Fruit fly (Drosophila melanogaster): ENCODE results near the gene Hsp26.

The Hsp26 gene

DNA sequence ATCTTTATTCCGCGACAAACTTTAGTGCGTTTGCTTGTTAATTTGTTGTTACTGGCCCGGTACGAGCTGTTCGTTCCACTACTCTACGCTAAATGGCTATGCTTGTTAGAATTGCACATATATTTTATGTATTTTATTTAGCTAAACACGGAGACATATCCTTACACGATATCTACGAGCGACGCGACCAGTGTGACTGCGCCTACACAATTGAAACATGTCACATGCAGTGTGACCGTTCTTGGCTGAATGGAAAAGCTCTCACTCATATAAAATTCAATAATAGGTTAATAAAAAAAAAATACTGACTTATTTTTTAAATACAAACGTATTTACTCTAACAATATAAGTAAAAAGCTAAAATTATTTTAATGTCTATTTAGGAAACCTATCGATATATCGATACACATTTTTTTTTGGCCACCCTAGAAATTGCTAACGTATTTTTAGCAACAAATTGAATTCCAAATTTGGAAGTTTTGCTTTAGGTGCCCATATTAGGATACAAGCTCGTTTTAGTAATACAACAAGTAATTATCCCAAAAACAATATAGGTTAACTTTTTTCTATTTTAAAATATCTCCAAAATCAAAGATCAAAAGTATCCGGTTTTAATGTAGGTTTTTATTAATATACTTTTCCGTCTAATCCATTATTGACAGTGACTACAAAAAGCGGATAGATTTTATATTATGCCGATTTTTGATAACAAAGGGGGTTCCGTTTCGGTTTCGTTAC, 22.0 kb upstream of the Hsp26 start, which contains the start of gene CG4080 (continued):
- TF ChIP-seq fd96Cb (tag; optimal IDR thresholded peaks at IDR 0.05): no peak
- TF ChIP-seq Dfd (GFP tag; optimal IDR thresholded peaks at IDR 0.05): no peak
- peak; percentile 33 for TF ChIP-seq caup (GFP tag; optimal IDR thresholded peaks at IDR 0.05; ENCODE audit: severe bottlenecking)
- peak; percentile 70 for TF ChIP-seq row (GFP tag; IDR thresholded peaks at IDR 0.05)
- TF ChIP-seq toy (GFP tag; IDR thresholded peaks at IDR 0.05): no peak
- no peak for TF ChIP-seq CG4282 (GFP tag; optimal IDR thresholded peaks at IDR 0.05)
- TF ChIP-seq ERR (GFP tag; optimal IDR thresholded peaks at IDR 0.05): no peak
- no peak for TF ChIP-seq CG11247 (GFP tag; IDR thresholded peaks at IDR 0.05)
- no peak for TF ChIP-seq CG13123 (GFP tag; optimal IDR thresholded peaks at IDR 0.05)
- TF ChIP-seq Trl (optimal IDR thresholded peaks at IDR 0.05): no peak
- no peak for TF ChIP-seq Trl (GFP tag; optimal IDR thresholded peaks at IDR 0.05)
- no peak for TF ChIP-seq CG30431 (GFP tag; optimal IDR thresholded peaks at IDR 0.05)
- no peak for TF ChIP-seq run (tag; optimal IDR thresholded peaks at IDR 0.05)
- TF ChIP-seq Mrtf (GFP tag; IDR thresholded peaks at IDR 0.05): no peak
- TF ChIP-seq ken (GFP tag; IDR thresholded peaks at IDR 0.05): no peak
- TF ChIP-seq YL-1 (GFP tag; optimal IDR thresholded peaks at IDR 0.05): peak; percentile 63
- peak; percentile 23 for TF ChIP-seq Nf-YB (GFP tag; optimal IDR thresholded peaks at IDR 0.05)
- TF ChIP-seq ci (GFP tag; IDR thresholded peaks at IDR 0.05): no peak
- TF ChIP-seq CG11723 (GFP tag; optimal IDR thresholded peaks at IDR 0.05): no peak
- no peak for TF ChIP-seq ara (GFP tag; IDR thresholded peaks at IDR 0.05)
- peak; percentile 41 for TF ChIP-seq CG2712 (tag; optimal IDR thresholded peaks at IDR 0.05)
- peak; percentile 1 for TF ChIP-seq CG13894 (tag; optimal IDR thresholded peaks at IDR 0.05)
- no peak for TF ChIP-seq CG7372 (GFP tag; IDR thresholded peaks at IDR 0.05)
- no peak for TF ChIP-seq pb (GFP tag; optimal IDR thresholded peaks at IDR 0.05)
- peak; percentile 80 for TF ChIP-seq CG14710 (tag; optimal IDR thresholded peaks at IDR 0.05)
- no peak for TF ChIP-seq CG15269 (tag; optimal IDR thresholded peaks at IDR 0.05)
- TF ChIP-seq CG34376 (GFP tag; optimal IDR thresholded peaks at IDR 0.05): peak; percentile 55
- TF ChIP-seq pan (optimal IDR thresholded peaks at IDR 0.05): no peak
- peak in 1 of 2 experiments; percentile 7 for TF ChIP-seq pan (GFP tag; optimal IDR thresholded peaks at IDR 0.05 in 1 of 2, IDR thresholded peaks at IDR 0.05 in 1 of 2)
- TF ChIP-seq Drgx (GFP tag; IDR thresholded peaks at IDR 0.05): no peak
- no peak for TF ChIP-seq ind (GFP tag; optimal IDR thresholded peaks at IDR 0.05)
- TF ChIP-seq knrl (GFP tag; IDR thresholded peaks at IDR 0.05; ENCODE audit: partially characterized antibody): peak; percentile 84
- TF ChIP-seq Bdp1 (GFP tag; optimal IDR thresholded peaks at IDR 0.05): no peak
- no peak for TF ChIP-seq ATbp (GFP tag; optimal IDR thresholded peaks at IDR 0.05)
- peak; percentile 72 for TF ChIP-seq vvl (GFP tag; IDR thresholded peaks at IDR 0.05)
- TF ChIP-seq CG15601 (tag; optimal IDR thresholded peaks at IDR 0.05): peak; percentile 57
- no peak for TF ChIP-seq cad (GFP tag; optimal IDR thresholded peaks at IDR 0.05)
- no peak for TF ChIP-seq tin (GFP tag; optimal IDR thresholded peaks at IDR 0.05)
- peak; percentile 55 for TF ChIP-seq lab (GFP tag; optimal IDR thresholded peaks at IDR 0.05)
- TF ChIP-seq CG12071 (GFP tag; optimal IDR thresholded peaks at IDR 0.05): no peak
- no peak for TF ChIP-seq dpn (GFP tag; optimal IDR thresholded peaks at IDR 0.05)
- no peak for TF ChIP-seq CG8478 (optimal IDR thresholded peaks at IDR 0.05)
- no peak for TF ChIP-seq crc (GFP tag; optimal IDR thresholded peaks at IDR 0.05)
- TF ChIP-seq CG43689 (GFP tag; IDR thresholded peaks at IDR 0.05): no peak
- TF ChIP-seq maf-S (GFP tag; optimal IDR thresholded peaks at IDR 0.05): no peak
- TF ChIP-seq Vsx1 (GFP tag; optimal IDR thresholded peaks at IDR 0.05): peak; percentile 44
- peak; percentile 33 for TF ChIP-seq CG10543 (GFP tag; optimal IDR thresholded peaks at IDR 0.05)
- peak; percentile 35 for TF ChIP-seq ems (GFP tag; optimal IDR thresholded peaks at IDR 0.05)
- TF ChIP-seq Meics (GFP tag; optimal IDR thresholded peaks at IDR 0.05): no peak
- TF ChIP-seq bcd (GFP tag; optimal IDR thresholded peaks at IDR 0.05): no peak
- TF ChIP-seq gsb (GFP tag; IDR thresholded peaks at IDR 0.05): no peak
- TF ChIP-seq Tbp (GFP tag; optimal IDR thresholded peaks at IDR 0.05): no peak
